Fruit fly (Drosophila melanogaster): ENCODE measurements around the gene mex1.

Gene mex1

DNA sequence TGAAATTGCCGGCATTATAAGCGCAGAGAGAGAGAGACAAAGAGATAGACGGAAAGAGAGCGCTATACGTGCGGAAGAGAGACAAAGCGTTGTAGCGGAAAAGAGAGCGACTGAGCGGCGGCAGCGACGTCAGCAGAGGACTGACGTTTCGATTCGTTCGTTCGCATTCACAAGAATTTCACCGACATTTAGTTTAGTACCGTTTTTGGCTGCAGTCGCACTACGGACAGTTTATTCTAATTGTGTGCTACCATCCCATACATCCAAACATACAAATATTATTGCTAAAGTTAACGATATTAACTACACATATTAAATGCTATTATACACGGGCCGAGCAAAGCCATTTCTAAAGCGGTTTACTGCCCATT is 15.8 kb upstream of the mex1 start, which contains the start of gene CrebA (continued):
- no peak for TF ChIP-seq Atf-2 (GFP tag; optimal IDR thresholded peaks at IDR 0.05)
- peak; percentile 36; the same call in 1 of the 3 replicates for TF ChIP-seq ci (GFP tag; IDR thresholded peaks at IDR 0.05)
- peak; percentile 76; the same call in 1 of the 4 replicates for TF ChIP-seq chinmo (GFP tag; IDR thresholded peaks at IDR 0.05; ENCODE audit: partially characterized antibody)
- no peak; the same call in 1 of the 3 replicates for TF ChIP-seq CG17361 (GFP tag; IDR thresholded peaks at IDR 0.05)
- TF ChIP-seq HLHmδ (GFP tag; optimal IDR thresholded peaks at IDR 0.05) = peak; percentile 40
- TF ChIP-seq CG31441 (GFP tag; IDR thresholded peaks at IDR 0.05) = 0 out of 2 replicates have a peak, but pooled peaks have one; percentile 6
- peak; percentile 70; the same call in 1 of the 2 replicates for TF ChIP-seq chm (GFP tag; IDR thresholded peaks at IDR 0.05)
- no peak for TF ChIP-seq CG10147 (GFP tag; optimal IDR thresholded peaks at IDR 0.05)
- TF ChIP-seq vvl (GFP tag; IDR thresholded peaks at IDR 0.05) = peak; percentile 37; the same call in 1 of the 2 replicates
- TF ChIP-seq sisA (GFP tag; IDR thresholded peaks at IDR 0.05) = no peak

DNA sequence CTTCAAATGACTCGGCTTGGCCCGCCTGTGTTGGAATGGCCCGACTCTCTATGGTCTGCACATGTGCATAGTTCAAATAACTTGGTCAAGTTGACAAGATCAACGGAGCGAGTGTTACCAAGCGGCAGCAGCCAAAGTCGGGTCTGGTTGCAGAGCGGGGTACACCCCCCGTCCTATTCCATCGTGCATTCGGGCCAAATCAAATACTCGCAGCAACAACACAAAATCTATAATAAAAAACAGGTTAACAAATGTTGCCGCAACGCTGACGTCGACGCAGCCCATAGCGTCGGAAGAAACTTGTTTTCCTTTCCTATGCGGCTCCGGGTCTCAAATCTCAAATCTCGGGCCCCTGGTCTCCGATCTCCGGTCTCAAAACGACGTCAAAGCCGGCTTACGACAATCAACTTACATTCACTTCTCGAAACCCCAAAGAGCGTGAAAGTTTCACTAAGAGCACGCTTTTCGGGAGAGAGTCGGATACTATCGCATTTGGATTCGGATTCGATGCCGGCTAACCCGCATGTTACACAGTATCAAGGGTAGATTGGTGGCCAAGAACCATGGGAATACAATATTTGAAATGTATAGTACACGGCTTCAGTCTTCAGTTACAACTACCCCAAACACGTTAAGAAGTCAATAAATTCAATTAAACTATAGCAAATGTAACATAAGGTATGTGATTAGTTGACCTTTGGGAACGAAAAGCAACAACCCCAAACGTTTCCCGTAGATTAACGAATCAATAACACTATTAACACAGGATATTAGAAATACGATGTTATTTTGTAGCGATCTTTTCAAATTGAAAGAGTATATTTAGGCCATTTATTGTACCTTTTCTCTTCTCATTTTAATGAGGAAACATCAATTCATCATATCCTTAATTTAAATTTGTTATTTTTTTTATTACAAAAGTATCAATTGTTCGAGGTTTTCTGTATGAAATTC is 15.2 kb upstream of the mex1 start:
- TF ChIP-seq ap (GFP tag; IDR thresholded peaks at IDR 0.05) = 0 out of 2 replicates have a peak, but pooled peaks have one; percentile 7
- TF ChIP-seq Dek (tag; optimal IDR thresholded peaks at IDR 0.05) = peak; percentile 70
- no peak for TF ChIP-seq CG11696 (GFP tag; IDR thresholded peaks at IDR 0.05)
- TF ChIP-seq CG17361 (GFP tag; IDR thresholded peaks at IDR 0.05) = peak; percentile 90
- TF ChIP-seq hkb (optimal IDR thresholded peaks at IDR 0.05) = no peak
- TF ChIP-seq hkb (GFP tag; IDR thresholded peaks at IDR 0.05) = 0 out of 2 replicates have a peak, but pooled peaks have one; percentile 35
- TF ChIP-seq zfh1 (GFP tag; IDR thresholded peaks at IDR 0.05) = 0 out of 3 replicates have a peak, but pooled peaks have one; percentile 7
- peak in 1 of 2 experiments; percentile 92 for TF ChIP-seq eve (GFP tag; optimal IDR thresholded peaks at IDR 0.05)
- TF ChIP-seq unpg (GFP tag; optimal IDR thresholded peaks at IDR 0.05) = peak; percentile 34
- no peak for TF ChIP-seq CG32767 (GFP tag; IDR thresholded peaks at IDR 0.05)
- TF ChIP-seq CG12659 (GFP tag; optimal IDR thresholded peaks at IDR 0.05) = peak; percentile 77
- peak; percentile 14 for TF ChIP-seq yki (optimal IDR thresholded peaks at IDR 0.05)
- peak; percentile 66 for TF ChIP-seq phol (tag; optimal IDR thresholded peaks at IDR 0.05)
- peak; percentile 87 for TF ChIP-seq CoRest (tag; optimal IDR thresholded peaks at IDR 0.05)
- peak; percentile 56 for TF ChIP-seq CG3281 (GFP tag; optimal IDR thresholded peaks at IDR 0.05)
- TF ChIP-seq CG4617 (GFP tag; optimal IDR thresholded peaks at IDR 0.05; ENCODE audit: borderline replicate concordance) = peak; percentile 5
- no peak for TF ChIP-seq ro (GFP tag; IDR thresholded peaks at IDR 0.05)
- peak; percentile 38 for TF ChIP-seq btn (GFP tag; optimal IDR thresholded peaks at IDR 0.05)
- peak; percentile 59 for TF ChIP-seq CG8944 (GFP tag; optimal IDR thresholded peaks at IDR 0.05)
- TF ChIP-seq CG11723 (GFP tag; optimal IDR thresholded peaks at IDR 0.05) = peak; percentile 61
- TF ChIP-seq bab2 (GFP tag; optimal IDR thresholded peaks at IDR 0.05) = peak; percentile 61
- TF ChIP-seq tio (GFP tag; optimal IDR thresholded peaks at IDR 0.05) = peak; percentile 82
- TF ChIP-seq gsb-n (tag; optimal IDR thresholded peaks at IDR 0.05) = peak; percentile 34
- TF ChIP-seq CG14710 (tag; optimal IDR thresholded peaks at IDR 0.05) = peak; percentile 65
- TF ChIP-seq CG34422 (GFP tag; IDR thresholded peaks at IDR 0.05) = peak; percentile 67
- no peak for TF ChIP-seq ac (GFP tag; optimal IDR thresholded peaks at IDR 0.05)
- peak; percentile 73 for TF ChIP-seq Adf1 (GFP tag; IDR thresholded peaks at IDR 0.05)
- no peak for TF ChIP-seq Dref (GFP tag; IDR thresholded peaks at IDR 0.05)
- peak; percentile 58; the same call in 1 of the 2 replicates for TF ChIP-seq lmd (GFP tag; IDR thresholded peaks at IDR 0.05)
- peak; percentile 28; the same call in 1 of the 2 replicates for TF ChIP-seq Drgx (GFP tag; IDR thresholded peaks at IDR 0.05)
- TF ChIP-seq Bteb2 (GFP tag; optimal IDR thresholded peaks at IDR 0.05) = peak; percentile 51
- no peak for TF ChIP-seq CG4730 (GFP tag; IDR thresholded peaks at IDR 0.05)
- TF ChIP-seq CG14860 (GFP tag; IDR thresholded peaks at IDR 0.05; ENCODE audit: partially characterized antibody) = no peak
- TF ChIP-seq C15 (GFP tag; IDR thresholded peaks at IDR 0.05) = no peak
- TF ChIP-seq Dad (GFP tag; optimal IDR thresholded peaks at IDR 0.05) = peak; percentile 18
- TF ChIP-seq CG18619 (GFP tag; optimal IDR thresholded peaks at IDR 0.05) = peak; percentile 87
- TF ChIP-seq pum (GFP tag; optimal IDR thresholded peaks at IDR 0.05) = peak; percentile 59
- TF ChIP-seq CG31388 (GFP tag; optimal IDR thresholded peaks at IDR 0.05) = no peak
- peak; percentile 66 for TF ChIP-seq CG9932 (GFP tag; IDR thresholded peaks at IDR 0.05)

Data from whole organism, embryonic.